Comparison of ENCODE assay signal across 5 fruit fly cellular contexts in genomic region chrX:2009453-2010009, dm6.
A peak's percentile ranks its signal among the peaks of the same experiment; 100 is the strongest.
TF ChIP-seq lines count a peak whose summit lies in the region.

No protein-coding gene starts in this region.

- peak; percentile 10 for TF ChIP-seq CTCF in whole organism, embryonic (GFP tag; optimal IDR thresholded peaks at IDR 0.05; lab: Kevin White, UChicago)

TF ChIP-seq in whole organism, adult, 20 proteins besides CTCF, POLR2A, EP300 and RAD21 (continues in another document):
- TF ChIP-seq CG1620 (GFP tag; optimal IDR thresholded peaks at IDR 0.05; lab: Kevin White, UChicago) (peak; percentile 71), tj (GFP tag; optimal IDR thresholded peaks at IDR 0.05; lab: Kevin White, UChicago) (no peak), CG14711 (tag; optimal IDR thresholded peaks at IDR 0.05; lab: Kevin White, UChicago) (peak; percentile 58), CG7045 (GFP tag; optimal IDR thresholded peaks at IDR 0.05; lab: Kevin White, UChicago) (peak; percentile 20), toe (GFP tag; optimal IDR thresholded peaks at IDR 0.05; lab: Kevin White, UChicago) (peak; percentile 75), cic (GFP tag; optimal IDR thresholded peaks at IDR 0.05; lab: Kevin White, UChicago) (no peak), Hr96 (GFP tag; optimal IDR thresholded peaks at IDR 0.05; lab: Kevin White, UChicago) (peak; percentile 74), Mnt (GFP tag; optimal IDR thresholded peaks at IDR 0.05; lab: Kevin White, UChicago) (peak; percentile 26), ovo (GFP tag; optimal IDR thresholded peaks at IDR 0.05; lab: Kevin White, UChicago) (peak; percentile 52), Crg-1 (GFP tag; optimal IDR thresholded peaks at IDR 0.05; lab: Kevin White, UChicago) (no peak), CG11617 (GFP tag; optimal IDR thresholded peaks at IDR 0.05; lab: Kevin White, UChicago) (peak; percentile 82), Clk (GFP tag; optimal IDR thresholded peaks at IDR 0.05; lab: Kevin White, UChicago) (no peak), kay (GFP tag; lab: Kevin White, UChicago; ENCODE audit: borderline replicate concordance) (no peak), bab1 (GFP tag; optimal IDR thresholded peaks at IDR 0.05; lab: Kevin White, UChicago) (peak; percentile 53), CG33017 (tag; optimal IDR thresholded peaks at IDR 0.05; lab: Kevin White, UChicago) (peak; percentile 14), CG5204 (GFP tag; optimal IDR thresholded peaks at IDR 0.05; lab: Kevin White, UChicago) (peak; percentile 81), cnc (optimal IDR thresholded peaks at IDR 0.05; lab: Kevin White, UChicago) (no peak), CG7101 (tag; optimal IDR thresholded peaks at IDR 0.05; lab: Kevin White, UChicago) (peak; percentile 65)

TF ChIP-seq in whole organism, embryonic, 481 proteins besides CTCF, POLR2A, EP300 and RAD21 (continues in another document):
- TF ChIP-seq CG31441 (GFP tag; IDR thresholded peaks at IDR 0.05; lab: Robert Waterston, UW) (peak; percentile 79), grn (GFP tag; optimal IDR thresholded peaks at IDR 0.05; lab: Kevin White, UChicago) (no peak), cas (GFP tag; IDR thresholded peaks at IDR 0.05; lab: Robert Waterston, UW) (no peak), Rfx (GFP tag; IDR thresholded peaks at IDR 0.05; lab: Robert Waterston, UW) (peak; percentile 64), sens-2 (GFP tag; IDR thresholded peaks at IDR 0.05; lab: Robert Waterston, UW) (peak; percentile 54), CG17568 (GFP tag; optimal IDR thresholded peaks at IDR 0.05; lab: Kevin White, UChicago) (peak; percentile 61), schlank (tag; optimal IDR thresholded peaks at IDR 0.05; lab: Kevin White, UChicago) (peak; percentile 15), org-1 (GFP tag; optimal IDR thresholded peaks at IDR 0.05; lab: Kevin White, UChicago) (peak; percentile 62), ap (GFP tag; IDR thresholded peaks at IDR 0.05; lab: Robert Waterston, UW) (no peak), tin (GFP tag; optimal IDR thresholded peaks at IDR 0.05; lab: Kevin White, UChicago) (peak; percentile 64), trem (tag; optimal IDR thresholded peaks at IDR 0.05; lab: Kevin White, UChicago) (peak; percentile 49), CG15696 (tag; optimal IDR thresholded peaks at IDR 0.05; lab: Kevin White, UChicago) (peak; percentile 69), CG6791 (GFP tag; IDR thresholded peaks at IDR 0.05; lab: Robert Waterston, UW; ENCODE audit: partially characterized antibody) (no peak), CG15011 (GFP tag; optimal IDR thresholded peaks at IDR 0.05; lab: Kevin White, UChicago) (peak; percentile 58), sob (GFP tag; IDR thresholded peaks at IDR 0.05; lab: Robert Waterston, UW) (0 out of 2 replicates have a peak, but pooled peaks have one; percentile 29), Sin3A (optimal IDR thresholded peaks at IDR 0.05; lab: Kevin White, UChicago) (no peak), Stat92E (GFP tag; optimal IDR thresholded peaks at IDR 0.05; lab: Kevin White, UChicago) (no peak), chm (GFP tag; IDR thresholded peaks at IDR 0.05; lab: Robert Waterston, UW) (peak; percentile 59; the same call in 1 of the 2 replicates)

TF ChIP-seq in whole organism, prepupa, 60 proteins besides CTCF, POLR2A, EP300 and RAD21 (continues in another document):
- TF ChIP-seq spab (GFP tag; optimal IDR thresholded peaks at IDR 0.05; lab: Kevin White, UChicago): peak; percentile 37
- peak; percentile 72 for TF ChIP-seq Sox15 (GFP tag; optimal IDR thresholded peaks at IDR 0.05; lab: Kevin White, UChicago)
- TF ChIP-seq CG10631 (GFP tag; optimal IDR thresholded peaks at IDR 0.05; lab: Kevin White, UChicago): peak; percentile 77
- TF ChIP-seq CG4318 (GFP tag; optimal IDR thresholded peaks at IDR 0.05; lab: Kevin White, UChicago): peak; percentile 75
- no peak for TF ChIP-seq CG16779 (tag; optimal IDR thresholded peaks at IDR 0.05; lab: Kevin White, UChicago)
- peak; percentile 13 to 80 for TF ChIP-seq salr (GFP tag; optimal IDR thresholded peaks at IDR 0.05; lab: Kevin White, UChicago)
- peak; percentile 56 for TF ChIP-seq CG11902 (GFP tag; optimal IDR thresholded peaks at IDR 0.05; lab: Kevin White, UChicago)
- peak; percentile 90 for TF ChIP-seq Eip78C (GFP tag; lab: Kevin White, UChicago)
- TF ChIP-seq fd59A (GFP tag; optimal IDR thresholded peaks at IDR 0.05; lab: Kevin White, UChicago): peak; percentile 38
- TF ChIP-seq acj6 (GFP tag; optimal IDR thresholded peaks at IDR 0.05; lab: Kevin White, UChicago): peak; percentile 65
- peak; percentile 85 for TF ChIP-seq svp (GFP tag; lab: Kevin White, UChicago)
- peak; percentile 79 for TF ChIP-seq net (GFP tag; optimal IDR thresholded peaks at IDR 0.05; lab: Kevin White, UChicago)
- peak; percentile 41; the same call in 1 of the 2 replicates for TF ChIP-seq Gug (GFP tag; IDR thresholded peaks at IDR 0.05; lab: Robert Waterston, UW)
- TF ChIP-seq Smox (GFP tag; optimal IDR thresholded peaks at IDR 0.05; lab: Kevin White, UChicago): peak; percentile 75
- peak; percentile 18 for TF ChIP-seq vri (GFP tag; optimal IDR thresholded peaks at IDR 0.05; lab: Kevin White, UChicago)
- TF ChIP-seq CG6163 (GFP tag; IDR thresholded peaks at IDR 0.05; lab: Robert Waterston, UW): peak; percentile 50
- TF ChIP-seq pdm3 (GFP tag; optimal IDR thresholded peaks at IDR 0.05; lab: Kevin White, UChicago): peak; percentile 82
- TF ChIP-seq fkh (GFP tag; optimal IDR thresholded peaks at IDR 0.05; lab: Kevin White, UChicago): peak; percentile 31
- no peak for TF ChIP-seq CG9139 (GFP tag; optimal IDR thresholded peaks at IDR 0.05; lab: Kevin White, UChicago)
- peak; percentile 68 for TF ChIP-seq Eip75B (GFP tag; optimal IDR thresholded peaks at IDR 0.05; lab: Kevin White, UChicago)

TF ChIP-seq in whole organism, pupa, 21 proteins besides CTCF, POLR2A, EP300 and RAD21 (continues in another document):
- TF ChIP-seq CG17806 (tag; optimal IDR thresholded peaks at IDR 0.05; lab: Kevin White, UChicago): peak; percentile 49
- TF ChIP-seq Snoo (tag; optimal IDR thresholded peaks at IDR 0.05; lab: Kevin White, UChicago): peak; percentile 61
- peak; percentile 69 for TF ChIP-seq CG15710 (tag; optimal IDR thresholded peaks at IDR 0.05; lab: Kevin White, UChicago)
- TF ChIP-seq CG12605 (GFP tag; IDR thresholded peaks at IDR 0.05; lab: Robert Waterston, UW): 0 out of 2 replicates have a peak, but pooled peaks have one; percentile 13
- TF ChIP-seq Ets98B (GFP tag; IDR thresholded peaks at IDR 0.05; lab: Robert Waterston, UW): peak; percentile 51
- peak; percentile 61; the same call in 2 of the 3 replicates for TF ChIP-seq CG4496 (GFP tag; IDR thresholded peaks at IDR 0.05; lab: Robert Waterston, UW)
- TF ChIP-seq CG32121 (GFP tag; IDR thresholded peaks at IDR 0.05; lab: Robert Waterston, UW): peak; percentile 38; the same call in 1 of the 2 replicates
- peak; percentile 42; the same call in 2 of the 3 replicates for TF ChIP-seq fd96Ca (GFP tag; IDR thresholded peaks at IDR 0.05; lab: Robert Waterston, UW)
- TF ChIP-seq Pif1A (GFP tag; optimal IDR thresholded peaks at IDR 0.05; lab: Kevin White, UChicago): peak; percentile 65
- peak; percentile 46 for TF ChIP-seq CG34367 (tag; optimal IDR thresholded peaks at IDR 0.05; lab: Kevin White, UChicago)
- no peak for TF ChIP-seq EcR (GFP tag; optimal IDR thresholded peaks at IDR 0.05; lab: Kevin White, UChicago)
- TF ChIP-seq CG10348 (GFP tag; IDR thresholded peaks at IDR 0.05; lab: Robert Waterston, UW): no peak
- TF ChIP-seq gl (tag; optimal IDR thresholded peaks at IDR 0.05; lab: Kevin White, UChicago): no peak
- TF ChIP-seq CG13204 (GFP tag; optimal IDR thresholded peaks at IDR 0.05; lab: Kevin White, UChicago): no peak
- TF ChIP-seq rn (GFP tag; IDR thresholded peaks at IDR 0.05; lab: Robert Waterston, UW): peak; percentile 62
- TF ChIP-seq D1 (tag; optimal IDR thresholded peaks at IDR 0.05; lab: Kevin White, UChicago): no peak
- TF ChIP-seq CG8301 (tag; optimal IDR thresholded peaks at IDR 0.05; lab: Kevin White, UChicago): peak; percentile 64
- peak; percentile 71 for TF ChIP-seq CG9948 (tag; optimal IDR thresholded peaks at IDR 0.05; lab: Kevin White, UChicago)
- peak; percentile 53 for TF ChIP-seq Pif1B (GFP tag; optimal IDR thresholded peaks at IDR 0.05; lab: Kevin White, UChicago)
- peak; percentile 70 for TF ChIP-seq CG8159 (tag; optimal IDR thresholded peaks at IDR 0.05; lab: Kevin White, UChicago)

TF ChIP-seq in whole organism, wandering third instar larva, 38 proteins besides CTCF, POLR2A, EP300 and RAD21 (continues in another document):
- peak; percentile 62 for TF ChIP-seq fru (GFP tag; optimal IDR thresholded peaks at IDR 0.05; lab: Kevin White, UChicago)
- TF ChIP-seq jim (GFP tag; optimal IDR thresholded peaks at IDR 0.05; lab: Kevin White, UChicago): no peak
- TF ChIP-seq dsf (GFP tag; optimal IDR thresholded peaks at IDR 0.05; lab: Kevin White, UChicago; ENCODE audit: borderline replicate concordance): no peak
- no peak for TF ChIP-seq CG32264 (GFP tag; optimal IDR thresholded peaks at IDR 0.05; lab: Kevin White, UChicago)
- no peak for TF ChIP-seq psq (GFP tag; optimal IDR thresholded peaks at IDR 0.05; lab: Kevin White, UChicago)
- no peak for TF ChIP-seq Abd-B (GFP tag; optimal IDR thresholded peaks at IDR 0.05; lab: Kevin White, UChicago)
- TF ChIP-seq Dfd (GFP tag; optimal IDR thresholded peaks at IDR 0.05; lab: Kevin White, UChicago): no peak
- TF ChIP-seq Sp1 (GFP tag; optimal IDR thresholded peaks at IDR 0.05; lab: Kevin White, UChicago): peak; percentile 73
- peak; percentile 33 for TF ChIP-seq OdsH (GFP tag; optimal IDR thresholded peaks at IDR 0.05; lab: Kevin White, UChicago)
- TF ChIP-seq dmrt93B (GFP tag; optimal IDR thresholded peaks at IDR 0.05; lab: Kevin White, UChicago): peak; percentile 50
- TF ChIP-seq tai (GFP tag; optimal IDR thresholded peaks at IDR 0.05; lab: Kevin White, UChicago): no peak
- no peak for TF ChIP-seq Myc (optimal IDR thresholded peaks at IDR 0.05; lab: Kevin White, UChicago)
- TF ChIP-seq Vsx2 (GFP tag; optimal IDR thresholded peaks at IDR 0.05; lab: Kevin White, UChicago; ENCODE audit: partially characterized antibody): no peak
- TF ChIP-seq woc (GFP tag; optimal IDR thresholded peaks at IDR 0.05; lab: Kevin White, UChicago): peak; percentile 18
- TF ChIP-seq HLH106 (tag; optimal IDR thresholded peaks at IDR 0.05; lab: Kevin White, UChicago): peak; percentile 69
- no peak for TF ChIP-seq Hr78 (GFP tag; optimal IDR thresholded peaks at IDR 0.05; lab: Kevin White, UChicago)
- TF ChIP-seq foxo (GFP tag; optimal IDR thresholded peaks at IDR 0.05; lab: Kevin White, UChicago): peak in 1 of 2 experiments; percentile 72
- peak; percentile 33 for TF ChIP-seq CG9705 (GFP tag; optimal IDR thresholded peaks at IDR 0.05; lab: Kevin White, UChicago)
- TF ChIP-seq N (GFP tag; optimal IDR thresholded peaks at IDR 0.05; lab: Kevin White, UChicago): no peak
- no peak for TF ChIP-seq Rel (GFP tag; optimal IDR thresholded peaks at IDR 0.05; lab: Kevin White, UChicago)
- TF ChIP-seq Rel (tag; optimal IDR thresholded peaks at IDR 0.05; lab: Kevin White, UChicago): no peak
- TF ChIP-seq pan (optimal IDR thresholded peaks at IDR 0.05; lab: Kevin White, UChicago): no peak
- peak; percentile 60 for TF ChIP-seq ey (GFP tag; optimal IDR thresholded peaks at IDR 0.05; lab: Kevin White, UChicago)
- no peak for TF ChIP-seq Jra (GFP tag; optimal IDR thresholded peaks at IDR 0.05; lab: Kevin White, UChicago)
- no peak for TF ChIP-seq lola (GFP tag; optimal IDR thresholded peaks at IDR 0.05; lab: Kevin White, UChicago)
